Worm (Caenorhabditis elegans) whole organism, early embryonic: ENCODE data around the gene hbl-1.

Experiments
- ama-1 ChIP-seq: fragments of 150-350 bp; optimal IDR thresholded peaks from 2 replicates; lab custom pipeline; 2014
- flt-1 ChIP-seq: fragments of 200-800 bp; sonication (Bioruptor generic); IDR thresholded peaks from 2 replicates; pipeline ENCODE4 v1.3.6; 2022; ENCODE audit warnings: missing genetic modification characterization, missing compliant biosample characterization
- hmbx-1 ChIP-seq: sonication (generic microtip); optimal IDR thresholded peaks from 2 replicates; lab custom pipeline; 2016; ENCODE audit warnings: mild to moderate bottlenecking, missing genetic modification characterization, missing compliant biosample characterization
- hmg-4 ChIP-seq: fragments of 200-800 bp; sonication (Bioruptor generic); optimal IDR thresholded peaks from 2 replicates; lab custom pipeline; 2018; ENCODE audit warnings: mild to moderate bottlenecking, missing genetic modification characterization, missing compliant biosample characterization
- pes-1 ChIP-seq: fragments of 200-800 bp; sonication (Bioruptor generic); IDR thresholded peaks from 2 replicates; pipeline ENCODE4 v1.3.6; 2022; ENCODE audit warnings: missing genetic modification reagents, missing genetic modification characterization, missing compliant biosample characterization
- tbx-11 ChIP-seq: fragments of 200-800 bp; sonication (Bioruptor generic); IDR thresholded peaks from 2 replicates; pipeline ENCODE4 v1.3.6; 2022; ENCODE audit warnings: missing genetic modification characterization, missing compliant biosample characterization
- tra-4 ChIP-seq: sonication (generic microtip); optimal IDR thresholded peaks from 2 replicates; lab custom pipeline; 2017; ENCODE audit warnings: missing genetic modification characterization, missing compliant biosample characterization

ce11 chrX:5872153-5872552 lies 50.2 kb downstream of the hbl-1 start:
- TF ChIP-seq flt-1 (GFP tag; lab: Robert Waterston, UW) (no peak), pes-1 (no peak), ama-1 (lab: Kevin White, UChicago) (no peak), tra-4 (tag; lab: Kevin White, UChicago) (no peak), hmbx-1 (tag; lab: Kevin White, UChicago) (no peak), tbx-11 (GFP tag; lab: Robert Waterston, UW) (no peak), hmg-4 (GFP tag; lab: Kevin White, UChicago) (no peak)
